Worm (Caenorhabditis elegans) whole organism, L2 larva: ENCODE results near the gene C16C8.26.

ENCODE experiments used
- C34F6.9 ChIP-seq: fragments of 150-350 bp; optimal IDR thresholded peaks from 2 replicates; lab custom pipeline; 2014; ENCODE audit warnings: missing biosample characterization, missing genetic modification characterization
- F13H6.1 ChIP-seq: sonication (generic microtip); optimal IDR thresholded peaks from 2 replicates; lab custom pipeline; 2016; ENCODE audit warnings: missing genetic modification characterization, missing compliant biosample characterization
- alr-1 ChIP-seq: fragments of 150-350 bp; optimal IDR thresholded peaks from 2 replicates; lab custom pipeline; 2014; ENCODE audit warnings: missing biosample characterization, missing genetic modification characterization
- aly-2 ChIP-seq: fragments of 150-350 bp; optimal IDR thresholded peaks from 2 replicates; lab custom pipeline; 2014; ENCODE audit warnings: missing biosample characterization, missing genetic modification characterization
- ceh-16 ChIP-seq: fragments of 150-350 bp; optimal IDR thresholded peaks from 2 replicates; lab custom pipeline; 2014; ENCODE audit warnings: missing biosample characterization, missing genetic modification characterization
- crh-2 ChIP-seq: sonication (generic microtip); optimal IDR thresholded peaks from 2 replicates; lab custom pipeline; 2017; ENCODE audit warnings: missing biosample characterization, missing genetic modification characterization
- egl-27 ChIP-seq: sonication (generic microtip); optimal IDR thresholded peaks from 3 replicates; lab custom pipeline; 2017; ENCODE audit warnings: missing biosample characterization, missing genetic modification reagents, missing genetic modification characterization
- elt-1 ChIP-seq: fragments of 150-350 bp; optimal IDR thresholded peaks from 2 replicates; lab custom pipeline; 2014; ENCODE audit warnings: missing biosample characterization, missing genetic modification characterization
- elt-3 ChIP-seq: sonication (generic microtip); optimal IDR thresholded peaks from 2 replicates; lab custom pipeline; 2017; ENCODE audit warnings: missing biosample characterization, missing genetic modification characterization
- fos-1 ChIP-seq: fragments of 150-350 bp; optimal IDR thresholded peaks from 2 replicates; lab custom pipeline; 2014; ENCODE audit warnings: missing biosample characterization, missing genetic modification characterization
- lin-11 ChIP-seq: fragments of 150-350 bp; sonication (generic microtip); optimal IDR thresholded peaks from 2 replicates; lab custom pipeline; 2014; ENCODE audit warnings: missing biosample characterization, missing genetic modification characterization, inconsistent platforms, mixed read lengths
- lin-13 ChIP-seq: fragments of 150-350 bp; optimal IDR thresholded peaks from 2 replicates; lab custom pipeline; 2014; ENCODE audit warnings: missing biosample characterization, missing genetic modification reagents, missing genetic modification characterization
- lin-39 ChIP-seq: fragments of 150-350 bp; optimal IDR thresholded peaks from 2 replicates; lab custom pipeline; 2014; ENCODE audit warnings: missing biosample characterization, missing genetic modification reagents, missing genetic modification characterization
- lsy-2 ChIP-seq, 2 experiments: fragments of 150-350 bp in 1 of 2; sonication (generic microtip) in 1 of 2; optimal IDR thresholded peaks; 2 replicates each; lab custom pipeline; 2014 to 2017; ENCODE audit warnings: missing biosample characterization in 2 of 2, missing genetic modification characterization in 2 of 2
- mbf-1 ChIP-seq: sonication (generic microtip); optimal IDR thresholded peaks from 2 replicates; lab custom pipeline; 2017; ENCODE audit warnings: missing biosample characterization, missing genetic modification characterization
- mdl-1 ChIP-seq, 2 experiments: fragments of 150-350 bp in 1 of 2; sonication (generic microtip) in 1 of 2; optimal IDR thresholded peaks; 2 replicates each; lab custom pipeline; 2017; ENCODE audit warnings: missing biosample characterization in 2 of 2, missing genetic modification characterization in 2 of 2
- nhr-10 ChIP-seq: sonication (generic microtip); optimal IDR thresholded peaks from 2 replicates; lab custom pipeline; 2017; ENCODE audit warnings: missing biosample characterization, missing genetic modification characterization
- nhr-12 ChIP-seq: fragments of 150-350 bp; optimal IDR thresholded peaks from 2 replicates; lab custom pipeline; 2014; ENCODE audit warnings: missing biosample characterization, missing genetic modification characterization
- nhr-129 ChIP-seq: fragments of 150-350 bp; optimal IDR thresholded peaks from 2 replicates; lab custom pipeline; 2014; ENCODE audit warnings: missing biosample characterization, missing genetic modification characterization
- nhr-21 ChIP-seq: fragments of 150-350 bp; optimal IDR thresholded peaks from 2 replicates; lab custom pipeline; 2014; ENCODE audit warnings: missing biosample characterization, missing genetic modification characterization
- nhr-23 ChIP-seq: fragments of 150-350 bp; optimal IDR thresholded peaks from 2 replicates; lab custom pipeline; 2014; ENCODE audit warnings: missing biosample characterization, missing genetic modification reagents, missing genetic modification characterization
- nhr-237 ChIP-seq: fragments of 150-350 bp; optimal IDR thresholded peaks from 2 replicates; lab custom pipeline; 2014; ENCODE audit warnings: missing biosample characterization, missing genetic modification characterization
- nhr-25 ChIP-seq: fragments of 150-350 bp; sonication (generic microtip); optimal IDR thresholded peaks from 3 replicates; lab custom pipeline; 2014; ENCODE audit warnings: missing biosample characterization, missing genetic modification characterization
- nhr-6 ChIP-seq: fragments of 150-350 bp; optimal IDR thresholded peaks from 2 replicates; lab custom pipeline; 2014; ENCODE audit warnings: missing biosample characterization, missing genetic modification characterization
- peb-1 ChIP-seq: fragments of 150-350 bp; optimal IDR thresholded peaks from 2 replicates; lab custom pipeline; 2014; ENCODE audit warnings: missing biosample characterization, missing genetic modification characterization
- sem-4 ChIP-seq: fragments of 150-350 bp; optimal IDR thresholded peaks from 2 replicates; lab custom pipeline; 2014; ENCODE audit warnings: missing biosample characterization, missing genetic modification reagents, missing genetic modification characterization
- sma-3 ChIP-seq: sonication (generic microtip); optimal IDR thresholded peaks from 2 replicates; lab custom pipeline; 2016; ENCODE audit warnings: missing genetic modification reagents, missing genetic modification characterization, missing compliant biosample characterization
- unc-39 ChIP-seq: fragments of 150-350 bp; optimal IDR thresholded peaks from 2 replicates; lab custom pipeline; 2014; ENCODE audit warnings: missing biosample characterization, missing genetic modification characterization
- unc-55 ChIP-seq: fragments of 150-350 bp; sonication (generic microtip); optimal IDR thresholded peaks from 3 replicates; lab custom pipeline; 2014; ENCODE audit warnings: missing biosample characterization, missing genetic modification reagents, missing genetic modification characterization
- unc-62 ChIP-seq: fragments of 150-350 bp; optimal IDR thresholded peaks from 2 replicates; lab custom pipeline; 2014; ENCODE audit warnings: missing biosample characterization, missing genetic modification reagents, missing genetic modification characterization
- zag-1 ChIP-seq: fragments of 150-350 bp; optimal IDR thresholded peaks from 2 replicates; lab custom pipeline; 2014; ENCODE audit warnings: missing biosample characterization, missing genetic modification characterization
- ztf-1 ChIP-seq: fragments of 200-800 bp; sonication (Bioruptor generic); conservative IDR thresholded peaks from 2 replicates; pipeline ENCODE4 v1.3.6; 2022; ENCODE audit warnings: missing genetic modification characterization, missing compliant biosample characterization
- ztf-4 ChIP-seq: fragments of 150-350 bp; optimal IDR thresholded peaks from 2 replicates; lab custom pipeline; 2014; ENCODE audit warnings: missing biosample characterization, missing genetic modification characterization

Gene C16C8.26

DNA sequence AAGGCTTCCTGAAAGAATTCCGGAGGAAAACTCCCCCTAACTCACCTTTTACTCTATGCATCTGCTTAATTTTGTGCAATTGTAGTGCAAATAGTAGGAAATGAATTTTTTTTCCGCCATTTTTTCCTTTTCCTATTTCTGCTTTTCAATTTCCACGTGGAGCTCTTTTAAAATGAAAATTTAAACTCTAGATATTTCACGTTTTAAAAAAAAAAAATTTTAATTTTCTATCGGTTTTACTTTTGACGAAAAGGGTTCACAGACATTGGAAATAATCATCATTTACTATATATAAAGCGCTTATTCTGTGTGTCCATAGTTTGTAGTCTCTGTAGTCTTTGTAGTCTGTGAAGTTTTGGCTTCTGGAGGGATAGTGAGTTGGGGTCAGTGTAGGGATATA lies 23.5 kb upstream of the C16C8.26 start, which contains the start of gene Y49F6B.8:
Gene Y49F6B.8, minus strand, starts transcription at position 101 of the 400 bp plus-strand sequence.
- TF ChIP-seq C34F6.9 (tag; lab: Kevin White, UChicago) (no peak), aly-2 (tag; lab: Kevin White, UChicago) (no peak)

DNA sequence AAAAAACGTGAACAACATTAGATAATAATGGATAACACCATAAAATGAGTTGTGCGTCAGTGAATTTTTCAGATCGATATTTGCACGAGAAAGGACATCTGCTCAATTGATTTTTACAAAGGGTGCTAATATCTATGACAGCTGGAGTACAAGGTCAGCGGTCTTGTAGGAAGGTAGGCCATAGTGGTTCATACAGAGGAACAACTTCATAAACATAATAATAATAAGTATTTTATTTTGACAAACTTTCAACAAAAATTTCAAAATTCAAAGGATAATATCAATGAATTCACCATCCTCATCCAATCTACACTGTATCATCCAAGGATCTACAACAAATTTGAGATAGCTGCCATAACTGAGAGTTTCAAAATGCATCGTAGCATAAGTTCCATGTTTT lies 19.1 kb upstream of the C16C8.26 start, which contains the start of gene fbxb-104:
Gene fbxb-104, minus strand, starts transcription at position 101 of the 400 bp plus-strand sequence.
- TF ChIP-seq mbf-1 (tag; lab: Kevin White, UChicago) (no peak), crh-2 (no peak), lsy-2 (tag; optimal IDR thresholded peaks at IDR 0.05; lab: Kevin White, UChicago) (no peak), ztf-4 (tag; lab: Kevin White, UChicago) (no peak), nhr-23 (tag; lab: Kevin White, UChicago) (no peak), ztf-1 (GFP tag; lab: Robert Waterston, UW) (no peak), nhr-10 (tag; lab: Kevin White, UChicago) (no peak), lin-39 (tag; lab: Kevin White, UChicago) (no peak), sem-4 (tag; lab: Kevin White, UChicago) (no peak), unc-55 (GFP tag; lab: Kevin White, UChicago) (no peak), egl-27 (tag; lab: Kevin White, UChicago) (no peak), lin-13 (GFP tag; lab: Kevin White, UChicago) (no peak)
- TF ChIP-seq, all 48 proteins: peak for 0

DNA sequence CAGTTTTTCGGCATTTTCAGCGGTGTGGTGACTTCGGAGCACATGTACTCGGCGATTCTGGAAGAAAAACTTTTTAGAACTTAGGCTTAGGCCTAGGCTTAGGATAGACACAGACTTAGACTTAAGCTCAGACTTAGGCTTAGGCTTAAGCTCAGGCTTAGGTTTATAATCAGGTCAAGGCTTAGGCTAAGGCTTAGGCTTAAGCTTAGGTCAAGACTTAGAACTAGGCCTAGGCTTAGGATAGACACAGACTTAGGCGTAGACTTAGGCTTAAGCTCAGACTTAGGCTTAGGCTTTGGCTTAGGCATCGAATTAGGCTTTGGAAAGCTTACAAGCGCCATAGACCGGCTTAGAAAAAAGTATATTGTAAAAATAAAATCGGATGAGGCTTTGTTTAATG lies 18.4 kb upstream of the C16C8.26 start:
- no peak for TF ChIP-seq nhr-23 (tag; lab: Kevin White, UChicago)
- TF ChIP-seq alr-1 (tag; lab: Kevin White, UChicago): no peak
- no peak for TF ChIP-seq F13H6.1 (tag; lab: Kevin White, UChicago)
- TF ChIP-seq nhr-10 (tag; lab: Kevin White, UChicago): no peak
- TF ChIP-seq nhr-237 (tag; lab: Kevin White, UChicago): no peak
- TF ChIP-seq unc-62: no peak
- TF ChIP-seq nhr-129 (tag; lab: Kevin White, UChicago): no peak
- TF ChIP-seq nhr-21 (tag; lab: Kevin White, UChicago): no peak
- TF ChIP-seq peb-1 (tag; lab: Kevin White, UChicago): no peak
- TF ChIP-seq lin-39 (tag; lab: Kevin White, UChicago): no peak
- no peak for TF ChIP-seq aly-2 (tag; lab: Kevin White, UChicago)
- TF ChIP-seq nhr-12 (tag; lab: Kevin White, UChicago): no peak

DNA sequence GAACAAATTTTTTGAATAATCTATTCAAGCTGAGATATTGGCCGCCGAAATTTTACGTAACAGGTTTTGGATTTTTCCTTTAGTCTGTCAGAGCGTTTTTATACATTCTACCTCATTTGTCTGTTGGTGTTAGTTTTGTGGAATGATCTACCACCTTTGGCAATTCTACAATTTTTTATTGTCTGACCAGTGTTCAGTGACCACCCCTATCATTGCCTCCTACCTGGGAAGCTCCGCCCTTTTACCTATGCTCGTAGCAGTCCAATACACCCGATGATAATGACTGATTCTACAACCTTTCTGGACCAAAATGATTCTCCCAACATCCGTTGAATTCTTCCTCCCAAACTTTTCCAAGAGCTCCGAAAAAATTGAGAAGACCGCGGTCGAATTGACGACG lies 15.6 kb upstream of the C16C8.26 start, which contains the start of gene sdz-32:
Gene sdz-32, plus strand, starts transcription at position 301 of the 400 bp plus-strand sequence.
- TF ChIP-seq nhr-25 (tag; lab: Kevin White, UChicago): no peak
- TF ChIP-seq lin-11 (tag; lab: Kevin White, UChicago): no peak
- no peak for TF ChIP-seq ceh-16 (tag; lab: Kevin White, UChicago)
- TF ChIP-seq lin-39 (tag; lab: Kevin White, UChicago): no peak
- no peak for TF ChIP-seq zag-1 (tag; lab: Kevin White, UChicago)
- no peak for TF ChIP-seq ztf-1 (GFP tag; lab: Robert Waterston, UW)
- TF ChIP-seq lin-13 (GFP tag; lab: Kevin White, UChicago): no peak
- no peak for TF ChIP-seq F13H6.1 (tag; lab: Kevin White, UChicago)
- TF ChIP-seq fos-1 (tag; lab: Kevin White, UChicago): no peak
- TF ChIP-seq egl-27 (tag; lab: Kevin White, UChicago): no peak
- no peak for TF ChIP-seq sma-3 (GFP tag; lab: Kevin White, UChicago)

DNA sequence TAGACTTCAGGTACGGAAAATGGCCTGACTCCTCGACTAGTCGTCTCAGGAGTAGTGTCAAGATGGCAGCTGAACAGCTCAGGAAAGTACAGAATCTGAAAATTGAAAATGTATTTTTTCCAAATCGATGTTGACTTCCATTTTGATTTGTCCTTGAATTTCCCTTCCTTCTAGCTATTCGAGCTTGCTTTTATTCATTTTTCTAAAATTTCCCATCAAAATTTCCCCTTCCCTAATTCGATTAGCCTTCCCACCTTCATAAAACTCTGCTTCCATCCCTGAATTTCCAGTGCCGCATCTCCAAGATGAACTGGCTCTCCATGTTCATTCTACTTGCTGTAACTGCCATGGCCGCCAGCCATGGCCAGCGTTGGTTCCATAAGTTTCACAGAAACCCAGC lies 14.7 kb upstream of the C16C8.26 start, which contains the start of gene Y49F6B.6:
Gene Y49F6B.6, plus strand, starts transcription at position 301 of the 400 bp plus-strand sequence.
- no peak for TF ChIP-seq elt-1 (tag; lab: Kevin White, UChicago)
- no peak for TF ChIP-seq elt-3 (tag; lab: Kevin White, UChicago)
- TF ChIP-seq alr-1 (tag; lab: Kevin White, UChicago): no peak
- TF ChIP-seq nhr-12 (tag; lab: Kevin White, UChicago): no peak
- TF ChIP-seq nhr-23 (tag; lab: Kevin White, UChicago): no peak
- no peak for TF ChIP-seq sma-3 (GFP tag; lab: Kevin White, UChicago)
- no peak for TF ChIP-seq lin-39 (tag; lab: Kevin White, UChicago)
- no peak for TF ChIP-seq mdl-1 (tag; optimal IDR thresholded peaks at IDR 0.05; lab: Kevin White, UChicago)
- TF ChIP-seq nhr-6 (tag; lab: Kevin White, UChicago): no peak
- no peak for TF ChIP-seq unc-39 (tag; lab: Kevin White, UChicago)
- TF ChIP-seq nhr-129 (tag; lab: Kevin White, UChicago): no peak
- no peak for TF ChIP-seq fos-1 (tag; lab: Kevin White, UChicago)
- no peak for TF ChIP-seq unc-55 (GFP tag; lab: Kevin White, UChicago)
- TF ChIP-seq nhr-21 (tag; lab: Kevin White, UChicago): no peak
